Worm (Caenorhabditis elegans): ENCODE measurements around the gene gcy-21.

gcy-21 gene

DNA sequence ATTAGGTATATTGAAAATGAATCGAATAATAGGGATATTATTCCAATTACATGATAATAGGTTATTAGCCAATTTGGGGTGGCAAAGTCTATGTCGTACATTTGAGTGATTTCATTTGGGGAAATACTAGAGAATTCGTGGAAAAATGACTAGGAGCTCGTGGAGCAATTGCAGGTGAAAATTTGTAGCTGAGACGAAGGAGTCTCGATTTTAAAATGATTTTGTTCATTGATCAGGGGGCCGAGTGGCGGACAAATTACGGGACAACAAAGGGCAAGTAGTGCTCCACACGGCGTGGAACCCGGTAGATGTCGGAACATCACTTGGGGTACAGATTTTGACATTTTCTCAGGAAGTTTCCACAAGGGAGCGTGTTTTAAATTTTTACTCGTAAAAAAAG lies 38.9 kb downstream of the gcy-21 start, which contains the start of gene sri-62:
Gene sri-62, minus strand, starts transcription at position 101 of the 400 bp plus-strand sequence.
- no peak for TF ChIP-seq bed-1 (GFP tag; IDR thresholded peaks at IDR 0.05)
- TF ChIP-seq die-1 (tag; optimal IDR thresholded peaks at IDR 0.05), result no peak
- TF ChIP-seq B0261.1 (tag; optimal IDR thresholded peaks at IDR 0.05), result no peak
- no peak for TF ChIP-seq madf-10 (tag; optimal IDR thresholded peaks at IDR 0.05)
- no peak for TF ChIP-seq K12H6.12 (tag; optimal IDR thresholded peaks at IDR 0.05)
- no peak for TF ChIP-seq sdz-38 (tag; optimal IDR thresholded peaks at IDR 0.05)
- TF ChIP-seq ztf-22 (GFP tag; optimal IDR thresholded peaks at IDR 0.05), result no peak
- TF ChIP-seq cebp-1 (GFP tag; IDR thresholded peaks at IDR 0.05), result no peak
- TF ChIP-seq cebp-1 (tag; optimal IDR thresholded peaks at IDR 0.05), result no peak
- no peak for TF ChIP-seq nhr-120 (GFP tag; IDR thresholded peaks at IDR 0.05)
- no peak for TF ChIP-seq tbp1 (GFP tag; optimal IDR thresholded peaks at IDR 0.05)
- TF ChIP-seq T26A5.8 (tag; optimal IDR thresholded peaks at IDR 0.05), result no peak
- TF ChIP-seq nhr-179 (tag; optimal IDR thresholded peaks at IDR 0.05), result no peak
- TF ChIP-seq athp-1 (tag; optimal IDR thresholded peaks at IDR 0.05), result no peak
- TF ChIP-seq mel-28 (tag; optimal IDR thresholded peaks at IDR 0.05; ENCODE audit: borderline replicate concordance), result no peak
- TF ChIP-seq ztf-18 (tag; optimal IDR thresholded peaks at IDR 0.05), result no peak
- no peak for TF ChIP-seq ets-4 (GFP tag; optimal IDR thresholded peaks at IDR 0.05)

- no peak for TF ChIP-seq zim-3 (tag; optimal IDR thresholded peaks at IDR 0.05)
- TF ChIP-seq dox-1 (GFP tag; IDR thresholded peaks at IDR 0.05), result no peak
- TF ChIP-seq dpl-1 (GFP tag; optimal IDR thresholded peaks at IDR 0.05), result no peak
- TF ChIP-seq ceh-27 (GFP tag; optimal IDR thresholded peaks at IDR 0.05), result no peak
- TF ChIP-seq snpc-1.3 (tag; optimal IDR thresholded peaks at IDR 0.05; ENCODE audit: insufficient read depth), result no peak
- TF ChIP-seq lin-40 (tag; optimal IDR thresholded peaks at IDR 0.05), result no peak
- TF ChIP-seq lin-35 (GFP tag; optimal IDR thresholded peaks at IDR 0.05), result no peak
- TF ChIP-seq somi-1 (GFP tag; optimal IDR thresholded peaks at IDR 0.05), result no peak
- no peak for TF ChIP-seq F22D6.2 (tag; optimal IDR thresholded peaks at IDR 0.05)
- no peak for TF ChIP-seq pbrm-1 (GFP tag; IDR thresholded peaks at IDR 0.05)
Observed at ce11 chrII:2700229-2700628, 40.8 kb downstream of the gcy-21 start, which contains the start of gene sri-61. Gene sri-61, minus strand, starts transcription at chrII:2700329.

ce11 chrII:2702757-2703156 lies 43.3 kb downstream of the gcy-21 start, which contains the start of gene sri-60:
Gene sri-60, minus strand, starts transcription at chrII:2702857.
- TF ChIP-seq Y53G8AR.9 (GFP tag; conservative IDR thresholded peaks at IDR 0.05) (no peak), Y79H2A.3 (GFP tag; conservative IDR thresholded peaks at IDR 0.05) (no peak), sptf-2 (GFP tag; optimal IDR thresholded peaks at IDR 0.05) (no peak), hmg-20 (GFP tag; IDR thresholded peaks at IDR 0.05) (no peak), tbx-9 (tag; optimal IDR thresholded peaks at IDR 0.05; ENCODE audit: borderline replicate concordance) (no peak), aptf-3 (GFP tag; IDR thresholded peaks at IDR 0.05) (no peak), D2030.7 (GFP tag; IDR thresholded peaks at IDR 0.05) (no peak), sea-2 (GFP tag; IDR thresholded peaks at IDR 0.05) (no peak), ztf-26 (tag; optimal IDR thresholded peaks at IDR 0.05) (no peak), F57C9.4 (tag; optimal IDR thresholded peaks at IDR 0.05) (no peak), nfya-2 (GFP tag; IDR thresholded peaks at IDR 0.05) (no peak), atf-7 (tag; optimal IDR thresholded peaks at IDR 0.05) (no peak), K11D2.4 (GFP tag; IDR thresholded peaks at IDR 0.05) (no peak)
